Worm (Caenorhabditis elegans): ENCODE results near the gene Y44A6D.5.

DNA sequence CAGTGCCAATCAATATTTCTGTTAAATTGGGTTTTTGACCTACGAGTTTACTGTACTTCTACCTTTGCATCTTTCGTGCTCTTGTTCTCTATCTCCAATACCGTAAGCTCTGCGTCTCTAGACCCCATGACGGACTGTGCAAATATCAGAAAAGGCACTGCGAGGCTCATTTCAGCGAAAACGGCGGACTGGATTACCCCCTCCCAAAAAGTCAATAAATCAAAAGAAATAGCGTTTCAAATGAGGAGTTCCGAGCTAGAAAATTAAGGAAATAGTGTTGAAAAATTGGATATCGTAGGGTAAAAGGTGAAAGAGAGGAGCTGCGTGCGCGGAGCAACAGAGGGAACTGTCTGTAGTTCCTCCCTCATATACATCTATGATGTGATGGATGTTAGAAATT lies 41.0 kb downstream of the Y44A6D.5 start:
- TF ChIP-seq fos-1 (tag; optimal IDR thresholded peaks at IDR 0.05) (no peak), nhr-6 (tag; optimal IDR thresholded peaks at IDR 0.05) (no peak), mbf-1 (tag; optimal IDR thresholded peaks at IDR 0.05) (no peak), ztf-4 (tag; optimal IDR thresholded peaks at IDR 0.05) (no peak), nhr-25 (tag; optimal IDR thresholded peaks at IDR 0.05) (no peak)
